Worm (Caenorhabditis elegans) whole organism, young adult: ENCODE results near the gene cyp-34A6.

Experiments
- C06A6.2 ChIP-seq: fragments of 200-800 bp; sonication (Bioruptor generic); conservative IDR thresholded peaks from 2 replicates; pipeline ENCODE4 v1.3.6; 2022; ENCODE audit warnings: missing genetic modification characterization, missing compliant biosample characterization
- C17E4.6 ChIP-seq: fragments of 200-800 bp; sonication (Bioruptor generic); IDR thresholded peaks from 2 replicates; pipeline ENCODE4 v1.3.6; 2022; ENCODE audit warnings: missing genetic modification reagents, missing genetic modification characterization, missing compliant biosample characterization
- Y79H2A.3 ChIP-seq: fragments of 200-800 bp; sonication (Bioruptor generic); conservative IDR thresholded peaks from 2 replicates; pipeline ENCODE4 v1.3.6; 2022; ENCODE audit warnings: missing genetic modification reagents, missing genetic modification characterization, missing compliant biosample characterization
- Y95B8A.8 ChIP-seq: fragments of 200-800 bp; sonication (Bioruptor generic); IDR thresholded peaks from 2 replicates; pipeline ENCODE4 v1.3.6; 2022; ENCODE audit warnings: missing genetic modification reagents, missing genetic modification characterization, missing compliant biosample characterization
- ets-4 ChIP-seq: fragments of 200-800 bp; sonication (Bioruptor generic); optimal IDR thresholded peaks from 2 replicates; lab custom pipeline; 2018; ENCODE audit warnings: mild to moderate bottlenecking, missing genetic modification characterization, missing compliant biosample characterization
- him-1 ChIP-seq: sonication (generic microtip); optimal IDR thresholded peaks from 2 replicates; lab custom pipeline; 2016; ENCODE audit warnings: missing genotype, missing genetic modification reagents, missing genetic modification characterization, missing compliant biosample characterization
- hmg-20 ChIP-seq: fragments of 200-800 bp; sonication (Bioruptor generic); IDR thresholded peaks from 2 replicates; pipeline ENCODE4 v1.3.6; 2022; ENCODE audit warnings: missing genetic modification reagents, missing genetic modification characterization, missing compliant biosample characterization
- lin-26 ChIP-seq: fragments of 200-800 bp; sonication (Bioruptor generic); IDR thresholded peaks from 2 replicates; pipeline ENCODE4 v1.3.6; 2022; ENCODE audit warnings: missing genetic modification reagents, missing genetic modification characterization, missing compliant biosample characterization
- nfyb-1 ChIP-seq: fragments of 200-800 bp; sonication (Bioruptor generic); IDR thresholded peaks from 2 replicates; pipeline ENCODE4 v1.3.6; 2022; ENCODE audit warnings: missing genetic modification reagents, missing genetic modification characterization, missing compliant biosample characterization
- rcor-1 ChIP-seq: fragments of 200-800 bp; sonication (Bioruptor generic); IDR thresholded peaks from 2 replicates; pipeline ENCODE4 v1.3.6; 2022; ENCODE audit warnings: missing genetic modification reagents, missing genetic modification characterization, missing compliant biosample characterization
- snpc-1.3 ChIP-seq: sonication (generic microtip); optimal IDR thresholded peaks from 2 replicates; lab custom pipeline; 2017; ENCODE audit warnings: missing genetic modification characterization, mild to moderate bottlenecking, missing compliant biosample characterization, antibody characterized with exemption, moderate library complexity, missing genotype, missing genetic modification reagents; ENCODE audit not compliant: insufficient read depth
- tbp1 ChIP-seq: fragments of 200-800 bp; sonication (Bioruptor generic); optimal IDR thresholded peaks from 2 replicates; lab custom pipeline; 2018; ENCODE audit warnings: mild to moderate bottlenecking, missing genetic modification characterization, missing compliant biosample characterization

- TF ChIP-seq rcor-1 (no peak), snpc-1.3 (tag; lab: Kevin White, UChicago) (no peak), C17E4.6 (GFP tag; lab: Robert Waterston, UW) (no peak), lin-26 (GFP tag; lab: Robert Waterston, UW) (no peak), ets-4 (GFP tag; lab: Kevin White, UChicago) (no peak), Y95B8A.8 (no peak), him-1 (tag; lab: Kevin White, UChicago) (no peak), tbp1 (GFP tag; lab: Kevin White, UChicago) (no peak), nfyb-1 (GFP tag; lab: Robert Waterston, UW) (no peak), Y79H2A.3 (GFP tag; lab: Robert Waterston, UW) (no peak), hmg-20 (GFP tag; lab: Robert Waterston, UW) (no peak), C06A6.2 (no peak)
Measured at ce11 chrV:3913131-3913530, 48.0 kb downstream of the cyp-34A6 start.
